Worm (Caenorhabditis elegans) whole organism, L3 larva: ENCODE results near the gene egl-26.

Experiments
- ZK546.5 ChIP-seq: sonication (generic microtip); optimal IDR thresholded peaks from 2 replicates; lab custom pipeline; 2017; ENCODE audit warnings: missing biosample characterization, missing genetic modification characterization
- ceh-82 ChIP-seq: fragments of 150-350 bp; optimal IDR thresholded peaks from 2 replicates; lab custom pipeline; 2014; ENCODE audit warnings: missing biosample characterization, missing genetic modification characterization
- daf-12 ChIP-seq: fragments of 150-350 bp; optimal IDR thresholded peaks from 2 replicates; lab custom pipeline; 2014; ENCODE audit warnings: missing biosample characterization, missing genetic modification reagents, missing genetic modification characterization
- egl-27 ChIP-seq: sonication (generic microtip); optimal IDR thresholded peaks from 4 replicates; lab custom pipeline; 2017; ENCODE audit warnings: missing biosample characterization, missing genetic modification reagents, missing genetic modification characterization
- egl-5 ChIP-seq: fragments of 150-350 bp; optimal IDR thresholded peaks from 2 replicates; lab custom pipeline; 2017; ENCODE audit warnings: missing biosample characterization, missing genetic modification reagents, missing genetic modification characterization, inconsistent platforms
- elt-1 ChIP-seq: fragments of 150-350 bp; optimal IDR thresholded peaks from 2 replicates; lab custom pipeline; 2014; ENCODE audit warnings: missing biosample characterization, missing genetic modification characterization
- fos-1 ChIP-seq: fragments of 150-350 bp; optimal IDR thresholded peaks from 2 replicates; lab custom pipeline; 2014; ENCODE audit warnings: missing biosample characterization, missing genetic modification characterization
- lin-39 ChIP-seq: fragments of 150-350 bp; optimal IDR thresholded peaks from 2 replicates; lab custom pipeline; 2018; ENCODE audit warnings: missing biosample characterization, missing genetic modification reagents, missing genetic modification characterization
- mdl-1 ChIP-seq: fragments of 150-350 bp; optimal IDR thresholded peaks from 2 replicates; lab custom pipeline; 2014; ENCODE audit warnings: missing biosample characterization, missing genetic modification characterization
- nhr-12 ChIP-seq: fragments of 150-350 bp; optimal IDR thresholded peaks from 2 replicates; lab custom pipeline; 2014; ENCODE audit warnings: missing biosample characterization, missing genetic modification characterization
- snpc-4 ChIP-seq: fragments of 150-350 bp; optimal IDR thresholded peaks from 2 replicates; lab custom pipeline; 2014; ENCODE audit warnings: missing biosample characterization, missing genetic modification characterization
- unc-62 ChIP-seq: fragments of 150-350 bp; sonication (generic microtip); optimal IDR thresholded peaks from 4 replicates; lab custom pipeline; 2014; ENCODE audit warnings: missing biosample characterization, missing genetic modification reagents, missing genetic modification characterization

DNA sequence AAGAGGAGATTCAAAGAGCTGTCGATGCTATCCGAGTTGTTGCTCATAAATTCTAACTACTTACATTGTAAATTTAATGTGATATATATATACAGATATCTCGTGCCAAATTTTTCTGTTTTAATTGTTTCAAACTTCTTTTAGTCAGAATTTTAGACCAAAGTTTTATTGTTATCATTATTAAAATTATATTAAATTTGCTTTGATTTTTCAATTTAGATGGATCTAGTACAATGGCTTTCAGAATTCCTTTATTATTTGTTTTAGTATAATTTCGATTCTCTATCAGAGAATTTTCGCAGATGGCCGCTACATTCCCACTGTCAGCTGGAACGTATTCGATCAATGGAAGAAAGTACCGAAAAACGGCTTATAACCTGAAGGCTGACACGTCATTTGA lies 12.1 kb upstream of the egl-26 start, which contains the start of gene ascc-1:
- TF ChIP-seq daf-12 (no peak), egl-5 (no peak), egl-27 (tag; lab: Kevin White, UChicago) (no peak), nhr-12 (no peak), lin-39 (tag; lab: Kevin White, UChicago) (no peak), ZK546.5 (tag; lab: Kevin White, UChicago) (no peak), unc-62 (GFP tag; lab: Kevin White, UChicago) (no peak), elt-1 (tag; lab: Kevin White, UChicago) (no peak), snpc-4 (tag; lab: Kevin White, UChicago) (no peak), ceh-82 (tag; lab: Kevin White, UChicago) (no peak), fos-1 (no peak), mdl-1 (tag; lab: Kevin White, UChicago) (no peak)
